Worm (Caenorhabditis elegans) whole organism, mixed stage, embryonic: ENCODE results near the gene F46B3.1.

Experiments
- blmp-1 ChIP-seq: fragments of 150-350 bp; optimal IDR thresholded peaks from 2 replicates; lab custom pipeline; 2014; ENCODE audit warnings: missing biosample characterization, missing genetic modification characterization
- ceh-39 ChIP-seq: fragments of 150-350 bp; optimal IDR thresholded peaks from 2 replicates; lab custom pipeline; 2014; ENCODE audit warnings: missing biosample characterization, missing genetic modification characterization
- ces-1 ChIP-seq: fragments of 150-350 bp; optimal IDR thresholded peaks from 2 replicates; lab custom pipeline; 2014; ENCODE audit warnings: missing biosample characterization, missing genetic modification reagents, missing genetic modification characterization
- elt-3 ChIP-seq: fragments of 150-350 bp; optimal IDR thresholded peaks from 2 replicates; lab custom pipeline; 2014; ENCODE audit warnings: missing biosample characterization, missing genetic modification characterization
- flh-1 ChIP-seq: fragments of 200-800 bp; sonication (Bioruptor generic); optimal IDR thresholded peaks from 2 replicates; lab custom pipeline; 2018; ENCODE audit warnings: mild to moderate bottlenecking, missing genetic modification characterization, moderate library complexity, missing compliant biosample characterization
- lin-13 ChIP-seq: fragments of 150-350 bp; optimal IDR thresholded peaks from 2 replicates; lab custom pipeline; 2014; ENCODE audit warnings: missing biosample characterization, missing genetic modification characterization
- lsy-2 ChIP-seq: fragments of 150-350 bp; optimal IDR thresholded peaks from 2 replicates; lab custom pipeline; 2014; ENCODE audit warnings: missing biosample characterization, missing genetic modification characterization
- mep-1 ChIP-seq: fragments of 150-350 bp; optimal IDR thresholded peaks from 2 replicates; lab custom pipeline; 2017; ENCODE audit warnings: missing biosample characterization, missing genetic modification reagents, missing genetic modification characterization, inconsistent platforms
- nhr-28 ChIP-seq: fragments of 150-350 bp; optimal IDR thresholded peaks from 2 replicates; lab custom pipeline; 2014; ENCODE audit warnings: missing biosample characterization, missing genetic modification characterization
- tbx-8 ChIP-seq: fragments of 200-800 bp; sonication (Bioruptor generic); optimal IDR thresholded peaks from 2 replicates; lab custom pipeline; 2018; ENCODE audit warnings: mild to moderate bottlenecking, missing genetic modification characterization, moderate library complexity, missing compliant biosample characterization
- unc-39 ChIP-seq: fragments of 150-350 bp; optimal IDR thresholded peaks from 2 replicates; lab custom pipeline; 2014; ENCODE audit warnings: missing biosample characterization, missing genetic modification characterization
- unc-62 ChIP-seq: fragments of 150-350 bp; optimal IDR thresholded peaks from 2 replicates; lab custom pipeline; 2014; ENCODE audit warnings: missing biosample characterization, missing genetic modification reagents, missing genetic modification characterization
- ztf-11 ChIP-seq: fragments of 150-350 bp; optimal IDR thresholded peaks from 2 replicates; lab custom pipeline; 2014; ENCODE audit warnings: missing biosample characterization, missing genetic modification characterization

- no peak for TF ChIP-seq elt-3 (tag; lab: Kevin White, UChicago)
- no peak for TF ChIP-seq nhr-28 (tag; lab: Kevin White, UChicago)
- no peak for TF ChIP-seq lsy-2 (tag; lab: Kevin White, UChicago)
- TF ChIP-seq ces-1 (GFP tag; lab: Kevin White, UChicago) = no peak
- no peak for TF ChIP-seq ceh-39 (tag; lab: Kevin White, UChicago)
- TF ChIP-seq tbx-8 (GFP tag; lab: Kevin White, UChicago) = no peak
- no peak for TF ChIP-seq mep-1 (tag; lab: Kevin White, UChicago)
- no peak for TF ChIP-seq lin-13 (tag; lab: Kevin White, UChicago)
- no peak for TF ChIP-seq ztf-11 (tag; lab: Kevin White, UChicago)
- no peak for TF ChIP-seq unc-62 (GFP tag; lab: Kevin White, UChicago)
- TF ChIP-seq flh-1 (GFP tag; lab: Kevin White, UChicago) = no peak
- TF ChIP-seq unc-39 (tag; lab: Kevin White, UChicago) = no peak
- no peak for TF ChIP-seq blmp-1 (tag; lab: Kevin White, UChicago)
Measured at ce11 chrV:20551096-20551495, 45.9 kb downstream of the F46B3.1 start, which contains the start of gene Y38H6C.20.
